Fruit fly (Drosophila melanogaster) whole organism, wandering third instar larva: ENCODE measurements around the gene CG15005.
A peak's percentile ranks its signal among the peaks of the same experiment; 100 is the strongest.

Source experiments
- Abd-B ChIP-seq: fragments of >200 bp; optimal IDR thresholded peaks from 2 replicates; lab custom pipeline; 2017; ENCODE audit warnings: missing biosample characterization, missing genetic modification characterization
- CG32264 ChIP-seq: fragments of 200-800 bp; sonication (Bioruptor generic); optimal IDR thresholded peaks from 2 replicates; lab custom pipeline; 2016; ENCODE audit warnings: missing biosample characterization, missing genetic modification characterization
- CrebA ChIP-seq: fragments of 200-800 bp; sonication (Bioruptor generic); optimal IDR thresholded peaks from 2 replicates; lab custom pipeline; 2016; ENCODE audit warnings: missing biosample characterization, mild to moderate bottlenecking, missing genetic modification characterization, borderline replicate concordance
- Dfd ChIP-seq: fragments of >200 bp; optimal IDR thresholded peaks from 2 replicates; lab custom pipeline; 2017; ENCODE audit warnings: missing biosample characterization, missing genetic modification characterization
- Dif ChIP-seq: fragments of 200-275, 200-300 bp; sonication (Bioruptor generic); optimal IDR thresholded peaks from 2 replicates; lab custom pipeline; 2018; ENCODE audit warnings: missing biosample characterization, missing genetic modification characterization; ENCODE audit not compliant: partially characterized antibody
- GATAd ChIP-seq: sonication (Bioruptor generic); optimal IDR thresholded peaks from 2 replicates; lab custom pipeline; 2016; ENCODE audit warnings: missing biosample characterization, missing genetic modification characterization
- HLH106 ChIP-seq: fragments of 200-800 bp; optimal IDR thresholded peaks from 3 replicates; lab custom pipeline; 2019; ENCODE audit warnings: missing biosample characterization, mild to moderate bottlenecking, missing genetic modification characterization, moderate library complexity
- Hnf4 ChIP-seq: fragments of 200-800 bp; sonication (Bioruptor generic); optimal IDR thresholded peaks from 2 replicates; lab custom pipeline; 2016; ENCODE audit warnings: missing biosample characterization, mild to moderate bottlenecking, missing genetic modification characterization
- Hr78 ChIP-seq: fragments of >200 bp; optimal IDR thresholded peaks from 2 replicates; lab custom pipeline; 2017; ENCODE audit warnings: missing biosample characterization, missing genetic modification characterization
- Hr83 ChIP-seq: fragments of 200-300 bp; sonication (Bioruptor generic); optimal IDR thresholded peaks from 2 replicates; lab custom pipeline; 2016; ENCODE audit warnings: missing biosample characterization, mild to moderate bottlenecking, missing genetic modification characterization, moderate library complexity; ENCODE audit not compliant: poor library complexity, severe bottlenecking
- Jra ChIP-seq: sonication (Bioruptor generic); optimal IDR thresholded peaks from 2 replicates; lab custom pipeline; 2016; ENCODE audit warnings: missing biosample characterization, missing genetic modification characterization
- Mio ChIP-seq: sonication (Bioruptor generic); optimal IDR thresholded peaks from 2 replicates; lab custom pipeline; 2016; ENCODE audit warnings: missing biosample characterization, missing genetic modification characterization
- Myc ChIP-seq: fragments of >200 bp; optimal IDR thresholded peaks from 2 replicates; lab custom pipeline; 2017
- N ChIP-seq: fragments of >200 bp; optimal IDR thresholded peaks from 2 replicates; lab custom pipeline; 2018; ENCODE audit warnings: missing biosample characterization, missing external identifiers, missing genetic modification characterization
- OdsH ChIP-seq: fragments of 200-800 bp; sonication (Bioruptor generic); optimal IDR thresholded peaks from 2 replicates; lab custom pipeline; 2016; ENCODE audit warnings: missing biosample characterization, mild to moderate bottlenecking, missing genetic modification characterization
- Rel ChIP-seq, 2 experiments: fragments of 200-800 bp; sonication (Bioruptor generic) in 1 of 2; optimal IDR thresholded peaks; 2 replicates in 1 of 2; 3 replicates in 1 of 2; lab custom pipeline; 2016 to 2019; ENCODE audit warnings: mild to moderate bottlenecking in 2 of 2, missing biosample characterization in 2 of 2, missing genetic modification characterization in 2 of 2, moderate library complexity in 1 of 2
- Sp1 ChIP-seq: fragments of 200-800 bp; sonication (Bioruptor generic); optimal IDR thresholded peaks from 3 replicates; lab custom pipeline; 2019; ENCODE audit warnings: missing biosample characterization, mild to moderate bottlenecking, missing genetic modification characterization, moderate library complexity
- Vsx2 ChIP-seq: fragments of 200-300, 225-300 bp; sonication (Bioruptor generic); optimal IDR thresholded peaks from 2 replicates; lab custom pipeline; 2018; ENCODE audit warnings: missing biosample characterization, missing genetic modification characterization; ENCODE audit not compliant: partially characterized antibody
- br ChIP-seq: fragments of 200-800 bp; sonication (Bioruptor generic); optimal IDR thresholded peaks from 2 replicates; lab custom pipeline; 2016; ENCODE audit warnings: missing biosample characterization, missing genetic modification characterization
- brk ChIP-seq: fragments of 200-800 bp; sonication (Bioruptor generic); optimal IDR thresholded peaks from 2 replicates; lab custom pipeline; 2016; ENCODE audit warnings: missing biosample characterization, mild to moderate bottlenecking, missing genetic modification characterization
- dl ChIP-seq, 2 experiments: fragments of 175-275, 200-275 bp in 1 of 2; fragments of 200-275 bp in 1 of 2; sonication (Bioruptor generic); optimal IDR thresholded peaks; lab custom pipeline; 2018; ENCODE audit warnings: mild to moderate bottlenecking in 2 of 2, missing biosample characterization in 2 of 2, missing genetic modification characterization in 2 of 2, moderate library complexity in 2 of 2; ENCODE audit not compliant: partially characterized antibody in 2 of 2, insufficient read depth in 1 of 2
- dmrt93B ChIP-seq: fragments of 200-800 bp; sonication (Bioruptor generic); optimal IDR thresholded peaks from 2 replicates; lab custom pipeline; 2018; ENCODE audit warnings: missing biosample characterization, mild to moderate bottlenecking, missing genetic modification characterization
- dsf ChIP-seq: sonication (Bioruptor generic); optimal IDR thresholded peaks from 2 replicates; lab custom pipeline; 2016; ENCODE audit warnings: missing biosample characterization, missing genetic modification characterization, borderline replicate concordance
- ey ChIP-seq: fragments of 200-800 bp; sonication (Bioruptor generic); optimal IDR thresholded peaks from 2 replicates; lab custom pipeline; 2016; ENCODE audit warnings: missing biosample characterization, missing genetic modification characterization
- foxo ChIP-seq, 2 experiments: fragments of 200-800 bp; sonication (Bioruptor generic); optimal IDR thresholded peaks; 2 replicates in 1 of 2; 3 replicates in 1 of 2; lab custom pipeline; 2016 to 2017; ENCODE audit warnings: missing biosample characterization in 2 of 2, missing genetic modification characterization in 2 of 2
- fru ChIP-seq: fragments of 200-800 bp; sonication (Bioruptor generic); optimal IDR thresholded peaks from 3 replicates; lab custom pipeline; 2016; ENCODE audit warnings: missing biosample characterization, mild to moderate bottlenecking, missing genetic modification characterization
- h ChIP-seq: fragments of 200-800 bp; sonication (Bioruptor generic); optimal IDR thresholded peaks from 3 replicates; lab custom pipeline; 2016; ENCODE audit warnings: missing biosample characterization, mild to moderate bottlenecking, missing genetic modification characterization
- jim ChIP-seq: fragments of 175-275, 200-325 bp; sonication (Bioruptor generic); optimal IDR thresholded peaks from 2 replicates; lab custom pipeline; 2016; ENCODE audit warnings: missing biosample characterization, mild to moderate bottlenecking, missing genetic modification characterization
- lola ChIP-seq: fragments of >200 bp; optimal IDR thresholded peaks from 2 replicates; lab custom pipeline; 2017; ENCODE audit warnings: missing biosample characterization, missing genetic modification characterization
- psq ChIP-seq: fragments of 200-800 bp; sonication (Bioruptor generic); optimal IDR thresholded peaks from 3 replicates; lab custom pipeline; 2017; ENCODE audit warnings: missing biosample characterization, mild to moderate bottlenecking, missing genetic modification characterization, moderate library complexity
- rgr ChIP-seq: fragments of 200-800 bp; sonication (Bioruptor generic); optimal IDR thresholded peaks from 3 replicates; lab custom pipeline; 2016; ENCODE audit warnings: missing biosample characterization, mild to moderate bottlenecking, missing genetic modification characterization
- sage ChIP-seq: fragments of 200-800 bp; sonication (Bioruptor generic); optimal IDR thresholded peaks from 2 replicates; lab custom pipeline; 2016; ENCODE audit warnings: missing biosample characterization, mild to moderate bottlenecking, missing genetic modification characterization
- tai ChIP-seq: sonication (Bioruptor generic); optimal IDR thresholded peaks from 2 replicates; lab custom pipeline; 2016; ENCODE audit warnings: missing biosample characterization, missing genetic modification characterization
- usp ChIP-seq: fragments of >200 bp; optimal IDR thresholded peaks from 2 replicates; lab custom pipeline; 2017; ENCODE audit warnings: missing biosample characterization, missing genetic modification characterization
- woc ChIP-seq: sonication (Bioruptor generic); optimal IDR thresholded peaks from 2 replicates; lab custom pipeline; 2016; ENCODE audit warnings: missing biosample characterization, mild to moderate bottlenecking, missing genetic modification characterization

Gene CG15005

DNA sequence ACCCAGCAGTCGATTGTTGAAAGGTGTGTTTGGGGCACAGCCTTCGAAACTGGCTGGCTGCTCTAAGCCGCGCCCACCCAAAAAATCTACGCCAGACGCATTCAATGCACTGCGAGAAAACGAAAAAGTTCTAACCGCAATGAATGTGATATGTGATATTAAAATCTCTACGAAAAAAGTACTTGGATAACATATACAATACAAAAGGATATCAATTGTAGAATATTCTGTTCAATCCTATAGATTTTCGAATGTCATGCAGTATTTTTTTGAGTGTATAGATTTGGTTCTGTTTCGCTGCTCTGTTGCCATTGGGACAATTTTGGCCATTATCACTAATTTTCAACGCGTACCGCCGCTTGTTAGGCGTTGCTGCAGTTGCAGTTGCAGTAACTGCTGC is 5.6 kb upstream of the CG15005 start:
- TF ChIP-seq psq (GFP tag; lab: Kevin White, UChicago): no peak

DNA sequence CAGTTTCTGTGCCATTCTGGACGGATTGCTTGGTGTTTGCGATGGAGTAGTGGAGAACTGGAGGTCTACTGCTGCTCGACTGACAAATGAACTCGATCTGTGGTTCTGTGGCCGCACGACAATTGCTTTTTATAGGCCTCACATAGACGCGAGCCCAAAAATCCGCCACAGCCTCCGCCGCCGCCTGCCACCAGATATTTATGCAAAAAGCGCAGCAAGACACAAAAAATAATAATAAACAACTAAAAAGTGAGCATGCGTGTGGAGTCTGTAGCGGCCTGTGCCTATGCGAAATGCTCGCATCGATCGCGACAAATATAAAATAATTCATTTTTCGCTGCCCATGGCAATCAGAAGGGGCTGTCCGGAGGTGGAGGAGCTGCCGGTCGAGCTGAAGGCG is 4.9 kb upstream of the CG15005 start, which contains the start of gene Cpr64Aa:
TSS of gene Cpr64Aa (minus strand) at position 101 of the 400 bp plus-strand sequence.
- TF ChIP-seq ey (GFP tag; lab: Kevin White, UChicago) (no peak), Myc (no peak)

DNA sequence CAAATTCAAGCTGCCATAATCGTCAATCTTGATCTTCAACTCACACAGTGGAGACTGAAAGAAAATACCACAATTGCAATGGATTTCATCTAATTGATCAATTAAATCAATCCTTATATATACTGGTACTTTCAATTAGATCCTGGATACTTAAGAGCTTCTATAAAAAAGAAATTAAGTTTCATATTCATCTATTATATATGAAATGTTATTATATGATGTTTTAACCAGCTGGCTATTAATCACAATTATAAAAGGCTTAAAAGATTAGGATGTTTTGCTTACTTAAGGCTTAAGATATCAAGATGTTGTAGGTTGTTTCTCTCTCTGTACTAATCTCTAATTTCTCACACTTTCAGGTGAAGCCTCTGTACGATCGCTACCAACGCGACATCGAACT is 728 bp upstream of the CG15005 start:
- TF ChIP-seq dmrt93B (GFP tag; lab: Kevin White, UChicago): no peak
- no peak for TF ChIP-seq woc (GFP tag; lab: Kevin White, UChicago)
- no peak for TF ChIP-seq Jra (GFP tag; lab: Kevin White, UChicago)
- TF ChIP-seq Sp1: no peak
- TF ChIP-seq, all 38 proteins: peak for 0

DNA sequence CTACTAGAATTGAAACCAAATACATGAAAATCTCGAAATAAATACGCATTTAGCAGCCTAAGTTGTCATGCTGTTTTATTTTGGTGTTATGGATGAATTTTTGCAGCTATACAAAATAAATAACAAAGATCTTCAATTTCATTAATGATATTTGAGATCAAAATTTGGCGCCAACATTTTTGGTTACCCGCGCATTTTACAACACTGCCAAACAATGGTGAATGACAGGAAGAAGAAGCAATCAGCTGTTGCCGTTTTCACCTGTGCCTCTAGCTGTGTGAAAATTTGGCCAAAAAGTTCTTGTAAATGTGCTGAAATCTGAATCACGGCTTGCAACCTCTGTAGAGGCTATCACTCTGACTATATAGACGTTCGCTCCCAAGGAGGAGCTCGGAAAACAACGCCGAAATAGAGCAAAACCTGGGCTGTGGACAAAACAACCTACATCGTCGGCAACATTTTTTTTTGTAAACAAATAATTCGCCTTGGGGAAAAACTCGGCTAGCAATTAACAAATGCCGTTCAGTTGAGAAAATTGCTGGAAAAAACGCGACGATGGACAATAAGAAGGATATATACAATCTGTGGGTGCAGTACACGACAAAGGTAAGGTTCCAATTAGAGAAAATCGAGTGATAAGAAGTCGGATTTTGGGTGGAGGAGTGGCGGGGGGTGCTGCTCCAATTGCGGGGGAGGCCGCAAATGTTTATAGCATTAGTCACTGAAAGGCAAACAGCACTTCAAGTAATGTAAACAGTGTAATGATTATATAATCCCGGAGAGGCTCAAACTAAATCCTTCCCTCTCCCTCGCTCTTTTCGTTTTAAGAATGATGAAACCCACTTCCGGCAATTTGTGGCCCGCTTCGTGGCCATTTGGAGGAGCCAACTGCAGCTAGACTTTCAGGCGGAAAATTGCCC is 10.1 kb downstream of the CG15005 start, which contains the start of gene CG43367:
TSS of gene CG43367 (plus strand) at position 264 of the 920 bp plus-strand sequence.
- TF ChIP-seq Hr78 (GFP tag; lab: Kevin White, UChicago) (no peak), Rel (GFP tag; optimal IDR thresholded peaks at IDR 0.05; lab: Kevin White, UChicago) (no peak), Rel (tag; optimal IDR thresholded peaks at IDR 0.05; lab: Kevin White, UChicago) (peak; percentile 57), foxo (GFP tag; optimal IDR thresholded peaks at IDR 0.05; lab: Kevin White, UChicago) (peak in 1 of 2 experiments; percentile 16)

DNA sequence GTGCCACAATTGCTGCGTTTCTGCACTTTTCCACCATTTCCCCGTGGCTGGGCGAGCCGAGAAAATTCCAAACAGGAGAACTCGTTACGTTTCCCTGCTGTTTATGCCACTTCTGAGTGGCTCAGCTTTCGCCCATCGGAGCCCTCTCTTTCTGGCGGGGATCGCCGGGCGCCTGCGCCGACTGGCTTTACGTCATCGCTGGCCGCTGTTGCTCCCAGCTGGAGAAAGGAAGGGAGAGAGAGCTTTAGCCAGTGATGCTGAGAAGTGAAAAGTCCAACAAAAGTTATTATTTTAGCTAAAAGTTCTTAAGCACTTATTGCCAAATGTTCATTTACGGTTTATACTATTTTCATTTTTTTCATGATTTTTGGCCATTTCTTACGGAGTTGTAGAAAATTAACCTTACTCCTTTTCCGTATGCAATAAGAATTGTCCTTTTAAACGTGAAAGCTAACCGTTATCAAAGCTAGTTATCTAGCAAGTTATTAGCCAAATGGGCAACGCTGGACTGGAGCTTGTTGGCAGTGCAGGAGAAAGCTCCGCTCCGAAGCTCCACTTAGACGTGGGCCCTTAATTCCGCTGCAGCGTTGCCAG is 16.1 kb downstream of the CG15005 start, which contains the start of the genes Teh2 and tipE:
TSS of gene Teh2 (minus strand) at position 94 of the 594 bp plus-strand sequence.
TSS of gene tipE (plus strand) at position 570 of the 594 bp plus-strand sequence.
- TF ChIP-seq rgr (GFP tag; lab: Kevin White, UChicago) (no peak), woc (GFP tag; lab: Kevin White, UChicago) (peak; percentile 9), dsf (GFP tag; lab: Kevin White, UChicago) (no peak), jim (GFP tag; lab: Kevin White, UChicago) (no peak), CG32264 (GFP tag; lab: Kevin White, UChicago) (no peak), Myc (peak; percentile 64)

DNA sequence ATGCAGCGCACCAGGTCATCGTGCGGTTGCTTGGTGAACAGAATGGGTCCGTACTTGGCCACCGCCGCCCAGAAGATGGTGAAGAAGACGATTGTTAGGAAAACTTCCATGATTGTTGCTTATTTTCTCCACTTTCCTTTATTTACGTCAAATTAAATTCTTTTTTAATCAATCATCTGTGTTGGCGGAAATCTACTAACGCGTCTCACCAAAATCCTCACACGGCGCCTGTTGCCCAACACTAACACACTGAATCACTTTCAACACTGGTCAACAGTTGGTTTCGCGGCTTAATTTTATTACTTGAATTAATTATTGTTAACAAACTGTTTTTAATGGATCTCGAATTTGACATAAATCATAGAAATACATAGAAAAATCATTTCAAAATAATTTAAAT is 17.5 kb downstream of the CG15005 start, which contains the start of gene VhaM9.7-c:
TSS of gene VhaM9.7-c (minus strand) at position 207 of the 400 bp plus-strand sequence.
- TF ChIP-seq foxo (GFP tag; optimal IDR thresholded peaks at IDR 0.05; lab: Kevin White, UChicago) (peak in 1 of 2 experiments; percentile 62), fru (peak; percentile 44), Hnf4 (no peak), rgr (GFP tag; lab: Kevin White, UChicago) (peak; percentile 70), N (no peak), brk (GFP tag; lab: Kevin White, UChicago) (no peak), Hr83 (GFP tag; lab: Kevin White, UChicago) (peak; percentile 75), usp (no peak), Myc (no peak), ey (GFP tag; lab: Kevin White, UChicago) (peak; percentile 22), Abd-B (GFP tag; lab: Kevin White, UChicago) (no peak), Jra (GFP tag; lab: Kevin White, UChicago) (peak; percentile 59), Dif (no peak), Vsx2 (no peak), h (GFP tag; lab: Kevin White, UChicago) (peak; percentile 62), br (GFP tag; lab: Kevin White, UChicago) (peak; percentile 4), psq (GFP tag; lab: Kevin White, UChicago) (peak; percentile 24), Dfd (GFP tag; lab: Kevin White, UChicago) (no peak), Sp1 (no peak), jim (GFP tag; lab: Kevin White, UChicago) (no peak), OdsH (GFP tag; lab: Kevin White, UChicago) (peak; percentile 39), woc (GFP tag; lab: Kevin White, UChicago) (no peak), Mio (GFP tag; lab: Kevin White, UChicago) (no peak), HLH106 (tag; lab: Kevin White, UChicago) (peak; percentile 27), lola (GFP tag; lab: Kevin White, UChicago) (no peak), CrebA (GFP tag; lab: Kevin White, UChicago) (no peak), GATAd (GFP tag; lab: Kevin White, UChicago) (peak; percentile 2), sage (no peak), dsf (GFP tag; lab: Kevin White, UChicago) (peak; percentile 17), tai (no peak), dl (GFP tag; optimal IDR thresholded peaks at IDR 0.05; lab: Kevin White, UChicago; ENCODE audit: insufficient read depth in 1 of 2, partially characterized antibody in 2 of 2) (no peak)
